Worm (Caenorhabditis elegans) whole organism, L4 larva: ENCODE data around the gene ttr-53.

Experiments used
- R02D3.7 ChIP-seq: fragments of 150-350 bp; sonication (generic microtip); optimal IDR thresholded peaks from 3 replicates; lab custom pipeline; 2014; ENCODE audit warnings: missing biosample characterization, missing genetic modification characterization
- T20F7.1 ChIP-seq: fragments of 200-800 bp; sonication (Bioruptor generic); optimal IDR thresholded peaks from 2 replicates; lab custom pipeline; 2018; ENCODE audit warnings: mild to moderate bottlenecking, missing genetic modification characterization, missing compliant biosample characterization
- T26A8.4 ChIP-seq: fragments of 200-800 bp; sonication (Bioruptor generic); IDR thresholded peaks from 2 replicates; pipeline ENCODE4 v1.3.6; 2022; ENCODE audit warnings: missing genetic modification characterization, missing compliant biosample characterization
- Y48G9A.11 ChIP-seq: fragments of 200-800 bp; sonication (Bioruptor generic); IDR thresholded peaks from 2 replicates; pipeline ENCODE4 v1.3.6; 2022; ENCODE audit warnings: missing genetic modification reagents, missing genetic modification characterization, missing compliant biosample characterization
- Y75B8A.6 ChIP-seq: fragments of 200-800 bp; sonication (Bioruptor generic); IDR thresholded peaks from 2 replicates; pipeline ENCODE4 v1.3.6; 2022; ENCODE audit warnings: missing genetic modification reagents, missing genetic modification characterization, missing compliant biosample characterization
- ZK546.5 ChIP-seq, 2 experiments: sonication (generic microtip); optimal IDR thresholded peaks; 2 replicates each; lab custom pipeline; 2017; ENCODE audit warnings: missing biosample characterization in 2 of 2, missing genetic modification characterization in 2 of 2
- aha-1 ChIP-seq: fragments of 150-350 bp; peaks from one replicate; lab custom pipeline; 2014; ENCODE audit warnings: missing biosample characterization, missing genetic modification characterization
- ceh-28 ChIP-seq: fragments of 150-350 bp; optimal IDR thresholded peaks from 2 replicates; lab custom pipeline; 2014; ENCODE audit warnings: missing biosample characterization, missing genetic modification reagents, missing genetic modification characterization
- ceh-32 ChIP-seq: sonication (generic microtip); optimal IDR thresholded peaks from 2 replicates; lab custom pipeline; 2016; ENCODE audit warnings: mild to moderate bottlenecking, missing genetic modification characterization, missing compliant biosample characterization; ENCODE audit not compliant: poor library complexity
- ceh-62 ChIP-seq: sonication (generic microtip); optimal IDR thresholded peaks from 2 replicates; lab custom pipeline; 2017; ENCODE audit warnings: missing biosample characterization, missing genetic modification characterization
- ceh-82 ChIP-seq: sonication (generic microtip); optimal IDR thresholded peaks from 2 replicates; lab custom pipeline; 2017; ENCODE audit warnings: missing biosample characterization, missing genetic modification characterization
- cey-2 ChIP-seq: sonication (generic microtip); optimal IDR thresholded peaks from 3 replicates; lab custom pipeline; 2017; ENCODE audit warnings: missing genetic modification characterization, mild to moderate bottlenecking, missing compliant biosample characterization, antibody characterized with exemption, borderline replicate concordance; ENCODE audit not compliant: insufficient read depth
- ctbp-1 ChIP-seq: fragments of 200-800 bp; sonication (Bioruptor generic); IDR thresholded peaks from 2 replicates; pipeline ENCODE4 v1.3.6; 2022; ENCODE audit warnings: missing genetic modification reagents, missing genetic modification characterization, missing compliant biosample characterization
- daf-16 ChIP-seq, 3 experiments: sonication (generic microtip); optimal IDR thresholded peaks; 2 replicates each; lab custom pipeline; 2016 to 2017; ENCODE audit warnings: missing genetic modification characterization in 3 of 3, missing genetic modification reagents in 3 of 3, mild to moderate bottlenecking in 2 of 3, missing compliant biosample characterization in 2 of 3, missing biosample characterization in 1 of 3, moderate library complexity in 1 of 3
- dve-1 ChIP-seq: sonication (generic microtip); optimal IDR thresholded peaks from 2 replicates; lab custom pipeline; 2017; ENCODE audit warnings: antibody characterized with exemption, mild to moderate bottlenecking, missing genetic modification characterization, missing compliant biosample characterization; ENCODE audit not compliant: insufficient read depth
- gei-8 ChIP-seq: fragments of 200-800 bp; sonication (Bioruptor generic); optimal IDR thresholded peaks from 2 replicates; lab custom pipeline; 2018; ENCODE audit warnings: mild to moderate bottlenecking, missing genetic modification characterization, missing compliant biosample characterization
- hif-1 ChIP-seq, 2 experiments: sonication (generic microtip); optimal IDR thresholded peaks; 2 replicates each; lab custom pipeline; 2016 to 2017; ENCODE audit warnings: missing compliant biosample characterization in 2 of 2, missing genetic modification characterization in 2 of 2, missing genetic modification reagents in 2 of 2, missing genotype in 2 of 2, mild to moderate bottlenecking in 1 of 2
- hlh-11 ChIP-seq: fragments of 200-800 bp; sonication (Bioruptor generic); optimal IDR thresholded peaks from 2 replicates; lab custom pipeline; 2018; ENCODE audit warnings: mild to moderate bottlenecking, missing genetic modification characterization, missing compliant biosample characterization
- hlh-30 ChIP-seq: sonication (generic microtip); optimal IDR thresholded peaks from 2 replicates; lab custom pipeline; 2017; ENCODE audit warnings: antibody characterized with exemption, mild to moderate bottlenecking, missing genetic modification characterization, missing compliant biosample characterization; ENCODE audit not compliant: insufficient read depth
- lim-7 ChIP-seq: fragments of 200-800 bp; sonication (Bioruptor generic); IDR thresholded peaks from 2 replicates; pipeline ENCODE4 v1.3.6; 2022; ENCODE audit warnings: missing genetic modification characterization, missing compliant biosample characterization
- lin-1 ChIP-seq: fragments of 200-800 bp; sonication (Bioruptor generic); IDR thresholded peaks from 2 replicates; pipeline ENCODE4 v1.3.6; 2022; ENCODE audit warnings: missing genetic modification reagents, missing genetic modification characterization, missing compliant biosample characterization
- lin-13 ChIP-seq: fragments of 150-350 bp; optimal IDR thresholded peaks from 2 replicates; lab custom pipeline; 2014; ENCODE audit warnings: missing biosample characterization, missing genetic modification reagents, missing genetic modification characterization
- lin-15B ChIP-seq: fragments of 150-350 bp; sonication (generic microtip); optimal IDR thresholded peaks from 3 replicates; lab custom pipeline; 2014; ENCODE audit warnings: missing biosample characterization, missing genetic modification characterization
- lin-38 ChIP-seq: fragments of 200-800 bp; sonication (Bioruptor generic); IDR thresholded peaks from 2 replicates; pipeline ENCODE4 v1.3.6; 2022; ENCODE audit warnings: missing genetic modification reagents, missing genetic modification characterization, missing compliant biosample characterization
- lin-39 ChIP-seq: fragments of 150-350 bp; optimal IDR thresholded peaks from 2 replicates; lab custom pipeline; 2014; ENCODE audit warnings: missing biosample characterization, missing genetic modification reagents, missing genetic modification characterization
- madf-9 ChIP-seq: fragments of 200-800 bp; sonication (Bioruptor generic); conservative IDR thresholded peaks from 2 replicates; pipeline ENCODE4 v1.3.6; 2022; ENCODE audit warnings: missing genetic modification reagents, missing genetic modification characterization, missing compliant biosample characterization
- mdl-1 ChIP-seq, 2 experiments: fragments of 150-350 bp in 1 of 2; sonication (generic microtip) in 1 of 2; optimal IDR thresholded peaks; 2 replicates each; lab custom pipeline; 2014 to 2017; ENCODE audit warnings: missing biosample characterization in 2 of 2, missing genetic modification characterization in 2 of 2
- mxl-3 ChIP-seq: fragments of 200-800 bp; sonication (Bioruptor generic); optimal IDR thresholded peaks from 2 replicates; lab custom pipeline; 2018; ENCODE audit warnings: mild to moderate bottlenecking, missing genetic modification characterization, missing compliant biosample characterization
- nhr-11 ChIP-seq: fragments of 150-350 bp; optimal IDR thresholded peaks from 2 replicates; lab custom pipeline; 2014; ENCODE audit warnings: missing biosample characterization, missing genetic modification characterization
- nhr-25 ChIP-seq: sonication (generic microtip); optimal IDR thresholded peaks from 2 replicates; lab custom pipeline; 2017; ENCODE audit warnings: missing genetic modification characterization, mild to moderate bottlenecking, missing compliant biosample characterization, antibody characterized with exemption, moderate library complexity, borderline replicate concordance; ENCODE audit not compliant: insufficient read depth
- nhr-41 ChIP-seq: fragments of 200-800 bp; sonication (Bioruptor generic); IDR thresholded peaks from 2 replicates; pipeline ENCODE4 v1.3.6; 2022; ENCODE audit warnings: missing genetic modification reagents, missing genetic modification characterization, missing compliant biosample characterization
- nhr-42 ChIP-seq: fragments of 200-800 bp; sonication (Bioruptor generic); IDR thresholded peaks from 2 replicates; pipeline ENCODE4 v1.3.6; 2022; ENCODE audit warnings: missing genetic modification characterization, missing compliant biosample characterization
- nhr-48 ChIP-seq: sonication (generic microtip); optimal IDR thresholded peaks from 2 replicates; lab custom pipeline; 2016; ENCODE audit warnings: mild to moderate bottlenecking, missing genetic modification characterization, missing compliant biosample characterization
- php-3 ChIP-seq: fragments of 200-800 bp; sonication (Bioruptor generic); IDR thresholded peaks from 2 replicates; pipeline ENCODE4 v1.3.6; 2022; ENCODE audit warnings: missing genetic modification reagents, missing genetic modification characterization, missing compliant biosample characterization
- saeg-2 ChIP-seq: fragments of 200-800 bp; sonication (Bioruptor generic); IDR thresholded peaks from 2 replicates; pipeline ENCODE4 v1.3.6; 2022; ENCODE audit warnings: missing genetic modification reagents, missing genetic modification characterization, missing compliant biosample characterization
- set-16 ChIP-seq: fragments of 200-800 bp; sonication (Bioruptor generic); IDR thresholded peaks from 2 replicates; pipeline ENCODE4 v1.3.6; 2022; ENCODE audit warnings: missing genetic modification reagents, missing genetic modification characterization, missing compliant biosample characterization
- skn-1 ChIP-seq: fragments of 150-350 bp; optimal IDR thresholded peaks from 2 replicates; lab custom pipeline; 2014; ENCODE audit warnings: missing biosample characterization, missing genetic modification characterization
- spr-1 ChIP-seq: sonication (generic microtip); optimal IDR thresholded peaks from 2 replicates; lab custom pipeline; 2016; ENCODE audit warnings: mild to moderate bottlenecking, missing genetic modification characterization, missing compliant biosample characterization
- spr-3 ChIP-seq: fragments of 200-800 bp; sonication (Bioruptor generic); optimal IDR thresholded peaks from 2 replicates; lab custom pipeline; 2018; ENCODE audit warnings: mild to moderate bottlenecking, missing genetic modification characterization, missing compliant biosample characterization
- tag-97 ChIP-seq: fragments of 200-800 bp; sonication (Bioruptor generic); IDR thresholded peaks from 2 replicates; pipeline ENCODE4 v1.3.6; 2022; ENCODE audit warnings: missing genetic modification characterization, missing compliant biosample characterization
- unc-39 ChIP-seq: sonication (generic microtip); optimal IDR thresholded peaks from 2 replicates; lab custom pipeline; 2017; ENCODE audit warnings: missing biosample characterization, missing genetic modification characterization
- unc-62 ChIP-seq, 3 experiments: fragments of 150-350 bp in 1 of 3; sonication (generic microtip); optimal IDR thresholded peaks in 2 of 3; peaks in 1 of 3; 1 replicate in 1 of 3; 2 replicates in 2 of 3; lab custom pipeline; 2014 to 2017; ENCODE audit warnings: missing biosample characterization in 3 of 3, missing genetic modification characterization in 3 of 3, missing genetic modification reagents in 3 of 3, missing genotype in 1 of 3
- zfp-2 ChIP-seq: sonication (generic microtip); optimal IDR thresholded peaks from 2 replicates; lab custom pipeline; 2016; ENCODE audit warnings: mild to moderate bottlenecking, missing genetic modification characterization, missing compliant biosample characterization
- zfp-3 ChIP-seq: fragments of 200-800 bp; sonication (Bioruptor generic); conservative IDR thresholded peaks from 2 replicates; pipeline ENCODE4 v1.3.6; 2022; ENCODE audit warnings: missing genetic modification reagents, missing genetic modification characterization, missing compliant biosample characterization
- zip-2 ChIP-seq: fragments of 150-350 bp; optimal IDR thresholded peaks from 2 replicates; lab custom pipeline; 2014; ENCODE audit warnings: missing biosample characterization, missing genetic modification characterization
- ztf-7 ChIP-seq: fragments of 150-350 bp; optimal IDR thresholded peaks from 2 replicates; lab custom pipeline; 2014; ENCODE audit warnings: missing biosample characterization, missing genetic modification characterization

The ttr-53 gene

ce11 chrIV:10174932-10175732, 17.3 kb downstream of the ttr-53 start (continued):
- no peak for TF ChIP-seq spr-1 (tag; lab: Kevin White, UChicago)
- no peak for TF ChIP-seq zip-2
- TF ChIP-seq cey-2 (tag; lab: Kevin White, UChicago), result no peak
- no peak for TF ChIP-seq saeg-2
- TF ChIP-seq ceh-82 (tag; lab: Kevin White, UChicago), result no peak
- no peak for TF ChIP-seq nhr-42 (GFP tag; lab: Robert Waterston, UW)
- TF ChIP-seq lin-39, result no peak
- TF ChIP-seq ctbp-1 (GFP tag; lab: Robert Waterston, UW), result no peak
- peak; percentile 65 for TF ChIP-seq hlh-11 (tag; lab: Kevin White, UChicago)
- no peak for TF ChIP-seq mdl-1 (tag; optimal IDR thresholded peaks at IDR 0.05; lab: Kevin White, UChicago)
- no peak for TF ChIP-seq nhr-41
- no peak for TF ChIP-seq skn-1 (tag; lab: Kevin White, UChicago)
- no peak for TF ChIP-seq lim-7 (GFP tag; lab: Robert Waterston, UW)
- no peak for TF ChIP-seq lin-13 (GFP tag; lab: Kevin White, UChicago)
- TF ChIP-seq lin-15B (tag; lab: Kevin White, UChicago), result no peak
- no peak for TF ChIP-seq ceh-28 (tag; lab: Kevin White, UChicago)
- peak in 1 of 2 experiments; percentile 93 for TF ChIP-seq unc-62 (GFP tag; optimal IDR thresholded peaks at IDR 0.05 in 1 of 2; lab: Kevin White, UChicago)
- TF ChIP-seq unc-62 (tag; optimal IDR thresholded peaks at IDR 0.05; lab: Kevin White, UChicago), result no peak
- no peak for TF ChIP-seq gei-8
- TF ChIP-seq aha-1 (tag; lab: Kevin White, UChicago), result peak; percentile 89
- TF ChIP-seq set-16 (GFP tag; lab: Robert Waterston, UW), result peak; percentile 24; the same call in 1 of the 2 replicates
- peak; percentile 78 for TF ChIP-seq mxl-3 (GFP tag; lab: Kevin White, UChicago)
- no peak for TF ChIP-seq zfp-2
- TF ChIP-seq nhr-25 (tag; lab: Kevin White, UChicago), result no peak
- no peak for TF ChIP-seq tag-97 (GFP tag; lab: Robert Waterston, UW)
- no peak for TF ChIP-seq nhr-11 (tag; lab: Kevin White, UChicago)
- peak; percentile 36 for TF ChIP-seq dve-1 (tag; lab: Kevin White, UChicago)
- no peak for TF ChIP-seq nhr-48 (tag; lab: Kevin White, UChicago)
- no peak for TF ChIP-seq ZK546.5 (tag; optimal IDR thresholded peaks at IDR 0.05; lab: Kevin White, UChicago)
- TF ChIP-seq Y75B8A.6 (GFP tag; lab: Robert Waterston, UW), result no peak
- no peak for TF ChIP-seq zfp-3 (GFP tag; lab: Robert Waterston, UW)

ce11 chrIV:10176252-10176730, 18.5 kb downstream of the ttr-53 start, which contains the start of gene rack-1:
rack-1 (plus strand) TSS chrIV:10176680.
- TF ChIP-seq Y48G9A.11 (GFP tag; lab: Robert Waterston, UW), result no peak
- TF ChIP-seq hlh-30, result peak; percentile 12
- peak; percentile 51 for TF ChIP-seq lin-38 (GFP tag; lab: Robert Waterston, UW)
- TF ChIP-seq lim-7 (GFP tag; lab: Robert Waterston, UW), result no peak
- TF ChIP-seq spr-3 (GFP tag; lab: Kevin White, UChicago), result no peak
- TF ChIP-seq T26A8.4 (GFP tag; lab: Robert Waterston, UW), result no peak
- no peak for TF ChIP-seq daf-16 (GFP tag; optimal IDR thresholded peaks at IDR 0.05; lab: Kevin White, UChicago)
- TF ChIP-seq daf-16 (tag; optimal IDR thresholded peaks at IDR 0.05; lab: Kevin White, UChicago), result peak; percentile 38
- no peak for TF ChIP-seq madf-9 (GFP tag; lab: Robert Waterston, UW)
- TF ChIP-seq unc-39, result no peak
- no peak for TF ChIP-seq R02D3.7 (tag; lab: Kevin White, UChicago)
- TF ChIP-seq tag-97 (GFP tag; lab: Robert Waterston, UW), result no peak
- no peak for TF ChIP-seq nhr-41
- no peak for TF ChIP-seq ceh-32 (tag; lab: Kevin White, UChicago)
- TF ChIP-seq nhr-25 (tag; lab: Kevin White, UChicago), result no peak
- TF ChIP-seq lin-1 (GFP tag; lab: Robert Waterston, UW), result no peak
- TF ChIP-seq hif-1 (tag; optimal IDR thresholded peaks at IDR 0.05; lab: Kevin White, UChicago), result peak in 1 of 2 experiments; percentile 18
- TF ChIP-seq ceh-28 (tag; lab: Kevin White, UChicago), result no peak
- TF ChIP-seq lin-15B (tag; lab: Kevin White, UChicago), result no peak
- TF ChIP-seq lin-13 (GFP tag; lab: Kevin White, UChicago), result no peak
- TF ChIP-seq gei-8, result no peak
- TF ChIP-seq ztf-7, result no peak
- TF ChIP-seq ceh-62 (tag; lab: Kevin White, UChicago), result no peak
- no peak for TF ChIP-seq php-3 (GFP tag; lab: Robert Waterston, UW)
- TF ChIP-seq mdl-1 (tag; optimal IDR thresholded peaks at IDR 0.05; lab: Kevin White, UChicago), result peak in 1 of 2 experiments; percentile 7
- no peak for TF ChIP-seq T20F7.1 (GFP tag; lab: Kevin White, UChicago)
